Worm (Caenorhabditis elegans): ENCODE data around the gene ain-1.

The ain-1 gene

DNA sequence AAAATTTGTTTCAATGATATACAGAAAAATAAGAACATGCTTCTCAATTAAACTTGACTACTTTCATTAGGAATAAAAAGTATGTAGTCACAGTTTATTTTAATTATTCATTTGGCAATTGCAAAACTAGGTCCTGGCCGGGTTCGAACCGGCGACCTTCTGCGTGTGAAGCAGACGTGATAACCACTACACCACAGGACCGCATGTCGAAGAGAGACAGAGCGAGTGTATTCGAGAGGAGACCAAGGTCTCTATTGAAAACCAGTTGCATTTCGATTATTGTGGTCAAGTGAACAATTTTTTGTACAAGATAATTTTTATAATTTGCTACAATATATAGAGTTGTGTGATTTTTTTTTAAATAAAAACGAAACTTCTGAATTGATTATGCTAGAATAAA lies 22.4 kb upstream of the ain-1 start (continued):
- TF ChIP-seq unc-98 (GFP tag; IDR thresholded peaks at IDR 0.05), result no peak
- no peak for TF ChIP-seq tlp-1 (tag; optimal IDR thresholded peaks at IDR 0.05)
- no peak for TF ChIP-seq Y116A8C.19 (tag; optimal IDR thresholded peaks at IDR 0.05; ENCODE audit: borderline replicate concordance)
- peak; percentile 46 for TF ChIP-seq xbp-1 (tag; optimal IDR thresholded peaks at IDR 0.05)
- TF ChIP-seq nhr-20 (tag; optimal IDR thresholded peaks at IDR 0.05), result peak; percentile 78
- TF ChIP-seq irx-1 (tag; optimal IDR thresholded peaks at IDR 0.05), result peak; percentile 52
- no peak for TF ChIP-seq nhr-84 (tag; optimal IDR thresholded peaks at IDR 0.05)
- no peak for TF ChIP-seq F16B12.6 (tag; optimal IDR thresholded peaks at IDR 0.05)
- peak; percentile 17 for TF ChIP-seq aly-2 (tag; optimal IDR thresholded peaks at IDR 0.05)
- TF ChIP-seq nhr-237 (tag; optimal IDR thresholded peaks at IDR 0.05), result peak; percentile 6
- peak; percentile 63 for TF ChIP-seq lir-3 (tag; optimal IDR thresholded peaks at IDR 0.05; ENCODE audit: poor library complexity)
- no peak for TF ChIP-seq elt-2 (tag; optimal IDR thresholded peaks at IDR 0.05)
- TF ChIP-seq C16A3.4 (tag; optimal IDR thresholded peaks at IDR 0.05), result peak; percentile 71
- no peak for TF ChIP-seq nhr-11 (tag; optimal IDR thresholded peaks at IDR 0.05)
- peak in 1 of 2 experiments; percentile 76 for TF ChIP-seq mdl-1 (tag; optimal IDR thresholded peaks at IDR 0.05)
- TF ChIP-seq zip-4 (GFP tag; optimal IDR thresholded peaks at IDR 0.05), result no peak
- TF ChIP-seq ceh-88 (GFP tag; IDR thresholded peaks at IDR 0.05), result peak; percentile 56; the same call in 1 of the 2 replicates
- no peak for TF ChIP-seq mab-9 (GFP tag; IDR thresholded peaks at IDR 0.05)
- peak; percentile 51 for TF ChIP-seq fkh-10 (GFP tag; optimal IDR thresholded peaks at IDR 0.05)
- no peak for TF ChIP-seq isw-1 (GFP tag; IDR thresholded peaks at IDR 0.05)
- no peak for TF ChIP-seq fkh-4 (tag; optimal IDR thresholded peaks at IDR 0.05; ENCODE audit: borderline replicate concordance)
- TF ChIP-seq sox-4 (tag; optimal IDR thresholded peaks at IDR 0.05), result peak; percentile 55
- TF ChIP-seq ceh-8 (GFP tag; optimal IDR thresholded peaks at IDR 0.05), result no peak
- TF ChIP-seq pax-3 (tag; optimal IDR thresholded peaks at IDR 0.05), result peak; percentile 26
- TF ChIP-seq sptf-1 (tag; optimal IDR thresholded peaks at IDR 0.05), result no peak
- TF ChIP-seq ceh-63 (GFP tag; optimal IDR thresholded peaks at IDR 0.05), result no peak
- TF ChIP-seq blmp-1 (tag; optimal IDR thresholded peaks at IDR 0.05), result peak; percentile 26
- TF ChIP-seq grh-1 (GFP tag; IDR thresholded peaks at IDR 0.05), result peak; percentile 66
- TF ChIP-seq zag-1 (tag; optimal IDR thresholded peaks at IDR 0.05), result no peak
- TF ChIP-seq lsy-2 (tag; optimal IDR thresholded peaks at IDR 0.05), result peak; percentile 33 to 61
- TF ChIP-seq sup-37 (GFP tag; optimal IDR thresholded peaks at IDR 0.05), result no peak
- no peak for TF ChIP-seq efl-3 (GFP tag; optimal IDR thresholded peaks at IDR 0.05)
- TF ChIP-seq lin-15B (tag; optimal IDR thresholded peaks at IDR 0.05), result no peak
- peak; percentile 81 for TF ChIP-seq mep-1 (tag; optimal IDR thresholded peaks at IDR 0.05)
- TF ChIP-seq C34B4.2 (tag; optimal IDR thresholded peaks at IDR 0.05), result no peak
- TF ChIP-seq unc-86 (tag; optimal IDR thresholded peaks at IDR 0.05), result peak; percentile 28

DNA sequence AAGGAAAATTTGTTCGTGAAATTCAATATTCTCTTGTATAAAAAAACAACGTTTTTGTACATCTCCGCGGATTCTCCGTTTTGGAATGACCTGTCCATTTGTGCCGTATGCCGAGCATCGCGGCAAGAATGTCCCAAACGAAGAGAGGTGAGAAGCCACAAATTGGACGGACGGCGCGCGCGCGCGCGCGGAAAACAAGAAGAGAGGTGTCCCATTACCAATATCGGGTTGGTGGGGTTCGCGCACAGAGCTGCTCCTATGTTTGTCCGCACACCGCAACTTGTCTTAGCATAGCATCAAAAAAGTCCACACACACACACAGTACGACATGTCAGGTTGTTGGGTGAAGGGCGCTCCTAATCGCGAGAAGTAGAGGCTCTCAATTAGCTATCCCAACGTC lies 21.7 kb upstream of the ain-1 start:
- TF ChIP-seq efl-1 (optimal IDR thresholded peaks at IDR 0.05), result no peak
- TF ChIP-seq efl-1 (GFP tag; optimal IDR thresholded peaks at IDR 0.05 in 1 of 2), result peak in 1 of 2 experiments; percentile 87
- TF ChIP-seq tbx-2 (tag; optimal IDR thresholded peaks at IDR 0.05), result no peak

DNA sequence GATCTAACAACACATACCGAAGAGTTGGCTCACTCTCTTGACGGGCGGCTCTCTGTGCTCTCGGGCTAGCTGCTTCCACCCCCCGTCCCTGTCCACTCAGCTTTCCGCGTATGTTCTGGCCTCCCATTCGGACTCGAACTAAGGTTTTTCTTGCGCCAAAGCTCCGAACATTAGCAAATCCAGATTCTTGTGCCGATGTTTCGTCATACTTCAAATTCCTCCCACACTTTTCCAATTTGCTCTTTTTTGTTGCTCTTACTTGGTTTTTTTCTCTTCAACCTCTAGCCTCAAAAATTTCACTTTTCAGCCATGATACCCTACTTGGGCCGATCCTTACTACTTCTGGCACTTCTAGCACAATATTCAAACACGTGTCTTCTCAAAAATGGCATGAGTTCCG lies 18.3 kb upstream of the ain-1 start, which contains the start of gene cdh-9:
cdh-9 (plus strand) TSS at position 301 of the 400 bp plus-strand sequence.
- TF ChIP-seq nhr-19 (GFP tag; conservative IDR thresholded peaks at IDR 0.05) (no peak), nhr-77 (tag; optimal IDR thresholded peaks at IDR 0.05) (no peak), ces-1 (GFP tag; optimal IDR thresholded peaks at IDR 0.05) (no peak), lir-3 (tag; optimal IDR thresholded peaks at IDR 0.05; ENCODE audit: poor library complexity) (no peak), nhr-76 (tag; optimal IDR thresholded peaks at IDR 0.05) (no peak)

All from whole organism, L1 larva.